Worm (Caenorhabditis elegans) whole organism, early embryonic: ENCODE measurements around the gene gsy-1.

ENCODE experiments used
- F13C5.2 ChIP-seq: sonication (generic microtip); optimal IDR thresholded peaks from 2 replicates; lab custom pipeline; 2017; ENCODE audit warnings: mild to moderate bottlenecking, missing genetic modification characterization, inconsistent platforms, missing compliant biosample characterization
- aly-1 ChIP-seq: sonication (generic microtip); optimal IDR thresholded peaks from 2 replicates; lab custom pipeline; 2016; ENCODE audit warnings: missing genetic modification characterization, missing compliant biosample characterization
- ama-1 ChIP-seq: fragments of 150-350 bp; optimal IDR thresholded peaks from 2 replicates; lab custom pipeline; 2014
- ceh-13 ChIP-seq: fragments of 200-800 bp; sonication (Bioruptor generic); optimal IDR thresholded peaks from 2 replicates; lab custom pipeline; 2018; ENCODE audit warnings: mild to moderate bottlenecking, missing genetic modification characterization, missing compliant biosample characterization
- ets-7 ChIP-seq: sonication (generic microtip); optimal IDR thresholded peaks from 2 replicates; lab custom pipeline; 2016; ENCODE audit warnings: missing genotype, missing genetic modification characterization, missing compliant biosample characterization
- flt-1 ChIP-seq: fragments of 200-800 bp; sonication (Bioruptor generic); IDR thresholded peaks from 2 replicates; pipeline ENCODE4 v1.3.6; 2022; ENCODE audit warnings: missing genetic modification characterization, missing compliant biosample characterization
- hmbx-1 ChIP-seq: sonication (generic microtip); optimal IDR thresholded peaks from 2 replicates; lab custom pipeline; 2016; ENCODE audit warnings: mild to moderate bottlenecking, missing genetic modification characterization, missing compliant biosample characterization
- hmg-4 ChIP-seq: fragments of 200-800 bp; sonication (Bioruptor generic); optimal IDR thresholded peaks from 2 replicates; lab custom pipeline; 2018; ENCODE audit warnings: mild to moderate bottlenecking, missing genetic modification characterization, missing compliant biosample characterization
- hnd-1 ChIP-seq: sonication (generic microtip); optimal IDR thresholded peaks from 2 replicates; lab custom pipeline; 2016; ENCODE audit warnings: missing genetic modification characterization, missing compliant biosample characterization
- pes-1 ChIP-seq: fragments of 200-800 bp; sonication (Bioruptor generic); IDR thresholded peaks from 2 replicates; pipeline ENCODE4 v1.3.6; 2022; ENCODE audit warnings: missing genetic modification reagents, missing genetic modification characterization, missing compliant biosample characterization
- scrt-1 ChIP-seq: fragments of 200-800 bp; sonication (Bioruptor generic); IDR thresholded peaks from 2 replicates; pipeline ENCODE4 v1.3.6; 2022; ENCODE audit warnings: missing genetic modification characterization, missing compliant biosample characterization
- sea-1 ChIP-seq: fragments of 200-800 bp; sonication (Bioruptor generic); conservative IDR thresholded peaks from 2 replicates; pipeline ENCODE4 v1.3.6; 2022; ENCODE audit warnings: missing genetic modification characterization, missing compliant biosample characterization
- tbx-11 ChIP-seq: fragments of 200-800 bp; sonication (Bioruptor generic); IDR thresholded peaks from 2 replicates; pipeline ENCODE4 v1.3.6; 2022; ENCODE audit warnings: missing genetic modification characterization, missing compliant biosample characterization
- tra-4 ChIP-seq: sonication (generic microtip); optimal IDR thresholded peaks from 2 replicates; lab custom pipeline; 2017; ENCODE audit warnings: missing genetic modification characterization, missing compliant biosample characterization

- TF ChIP-seq ets-7 (tag; lab: Kevin White, UChicago): no peak
- no peak for TF ChIP-seq pes-1
- TF ChIP-seq sea-1 (GFP tag; lab: Robert Waterston, UW): no peak
- no peak for TF ChIP-seq scrt-1 (GFP tag; lab: Robert Waterston, UW)
- no peak for TF ChIP-seq ama-1 (lab: Kevin White, UChicago)
- TF ChIP-seq aly-1 (tag; lab: Kevin White, UChicago): no peak
- TF ChIP-seq hmg-4 (GFP tag; lab: Kevin White, UChicago): no peak
- no peak for TF ChIP-seq hnd-1 (tag; lab: Kevin White, UChicago)
- TF ChIP-seq ceh-13 (GFP tag; lab: Kevin White, UChicago): no peak
- no peak for TF ChIP-seq F13C5.2 (tag; lab: Kevin White, UChicago)
- TF ChIP-seq tbx-11 (GFP tag; lab: Robert Waterston, UW): no peak
- no peak for TF ChIP-seq hmbx-1 (tag; lab: Kevin White, UChicago)
- no peak for TF ChIP-seq tra-4
- no peak for TF ChIP-seq flt-1
Observed at ce11 chrII:12907070-12907469, 29.1 kb upstream of the gsy-1 start, which contains the start of gene nspb-11.
